Worm (Caenorhabditis elegans) whole organism, L4 larva: ENCODE measurements around the gene nlp-43.

Experiments
- ceh-62 ChIP-seq: sonication (generic microtip); optimal IDR thresholded peaks from 2 replicates; lab custom pipeline; 2017; ENCODE audit warnings: missing biosample characterization, missing genetic modification characterization
- dmd-9 ChIP-seq: fragments of 200-800 bp; sonication (Bioruptor generic); IDR thresholded peaks from 2 replicates; pipeline ENCODE4 v1.3.6; 2022; ENCODE audit warnings: missing genetic modification reagents, missing genetic modification characterization, missing compliant biosample characterization
- fos-1 ChIP-seq: fragments of 150-350 bp; optimal IDR thresholded peaks from 2 replicates; lab custom pipeline; 2014; ENCODE audit warnings: missing biosample characterization, missing genetic modification characterization
- hlh-30 ChIP-seq: sonication (generic microtip); optimal IDR thresholded peaks from 2 replicates; lab custom pipeline; 2017; ENCODE audit warnings: antibody characterized with exemption, mild to moderate bottlenecking, missing genetic modification characterization, missing compliant biosample characterization; ENCODE audit not compliant: insufficient read depth
- mep-1 ChIP-seq: fragments of 150-350 bp; sonication (generic microtip); optimal IDR thresholded peaks from 3 replicates; lab custom pipeline; 2014; ENCODE audit warnings: missing biosample characterization, missing genetic modification characterization
- nhr-237 ChIP-seq: sonication (generic microtip); optimal IDR thresholded peaks from 2 replicates; lab custom pipeline; 2017; ENCODE audit warnings: missing biosample characterization, missing genetic modification characterization
- spr-1 ChIP-seq: sonication (generic microtip); optimal IDR thresholded peaks from 2 replicates; lab custom pipeline; 2016; ENCODE audit warnings: mild to moderate bottlenecking, missing genetic modification characterization, missing compliant biosample characterization
- unc-130 ChIP-seq: sonication (generic microtip); optimal IDR thresholded peaks from 2 replicates; lab custom pipeline; 2016; ENCODE audit warnings: missing genetic modification reagents, missing genetic modification characterization, missing compliant biosample characterization
- zfp-3 ChIP-seq: fragments of 200-800 bp; sonication (Bioruptor generic); conservative IDR thresholded peaks from 2 replicates; pipeline ENCODE4 v1.3.6; 2022; ENCODE audit warnings: missing genetic modification reagents, missing genetic modification characterization, missing compliant biosample characterization

DNA sequence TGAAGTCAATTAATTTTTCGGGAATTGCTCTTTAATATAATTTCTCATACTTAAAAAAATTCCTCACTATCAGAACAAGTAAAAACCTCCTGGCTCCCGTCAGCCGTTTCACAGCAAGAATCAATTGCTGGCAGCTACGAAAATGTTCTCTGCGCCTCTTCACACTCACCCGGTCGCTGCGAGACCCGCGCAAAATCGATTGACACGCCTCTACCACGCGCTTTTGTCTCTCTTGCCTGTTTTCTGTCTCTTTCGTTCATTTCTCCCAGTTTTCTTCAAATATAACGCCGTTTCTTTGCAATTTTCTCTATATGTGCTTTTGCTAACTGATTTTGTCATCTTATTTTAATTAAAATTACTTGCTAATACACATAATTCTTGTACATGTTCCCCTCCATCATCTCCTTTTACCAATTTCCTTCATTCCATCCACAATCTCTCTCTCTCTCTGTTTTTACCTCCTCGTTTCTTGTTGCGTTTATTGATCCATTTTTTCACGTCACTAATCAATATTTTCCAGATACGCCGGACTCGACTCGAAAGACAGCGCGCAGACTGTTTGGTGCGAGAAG, 17.7 kb upstream of the nlp-43 start, which contains the start of gene pcf-11:
- TF ChIP-seq spr-1 (tag; lab: Kevin White, UChicago) = no peak
- no peak for TF ChIP-seq ceh-62 (tag; lab: Kevin White, UChicago)
- peak; percentile 64 for TF ChIP-seq mep-1 (tag; lab: Kevin White, UChicago)
- TF ChIP-seq nhr-237 = no peak
- TF ChIP-seq zfp-3 (GFP tag; lab: Robert Waterston, UW) = no peak
- TF ChIP-seq dmd-9 = no peak
- peak; percentile 7 for TF ChIP-seq unc-130 (GFP tag; lab: Kevin White, UChicago)
- TF ChIP-seq hlh-30 (tag; lab: Kevin White, UChicago) = peak; percentile 95
- TF ChIP-seq fos-1 (tag; lab: Kevin White, UChicago) = no peak
